Worm (Caenorhabditis elegans): Measurements from ENCODE around the gene ceh-51.

ce11 chrV:18911736-18912135, 37.8 kb downstream of the ceh-51 start, which contains the start of gene cyp-42A1:
- no peak for TF ChIP-seq ets-4 (tag; optimal IDR thresholded peaks at IDR 0.05)
- no peak for TF ChIP-seq pqm-1 (tag; optimal IDR thresholded peaks at IDR 0.05)
- no peak for TF ChIP-seq hlh-30 (tag; optimal IDR thresholded peaks at IDR 0.05; ENCODE audit: insufficient read depth)
- TF ChIP-seq fkh-10 (GFP tag; optimal IDR thresholded peaks at IDR 0.05): no peak
- TF ChIP-seq fkh-6 (tag; optimal IDR thresholded peaks at IDR 0.05): no peak

Measured in whole organism, late embryonic.